Fruit fly (Drosophila melanogaster): ENCODE measurements around the gene CG31988.

Gene CG31988

dm6 chr2L:21197178-21197577 lies 5.4 kb downstream of the CG31988 start:
- TF ChIP-seq Sox14 (GFP tag; optimal IDR thresholded peaks at IDR 0.05), result peak; percentile 26
- TF ChIP-seq fd59A (GFP tag; optimal IDR thresholded peaks at IDR 0.05), result no peak
- TF ChIP-seq CG3919 (GFP tag; optimal IDR thresholded peaks at IDR 0.05), result peak; percentile 47
- TF ChIP-seq lz (GFP tag; optimal IDR thresholded peaks at IDR 0.05), result no peak
- peak; percentile 27 for TF ChIP-seq topi (GFP tag; optimal IDR thresholded peaks at IDR 0.05)
- peak; percentile 56 for TF ChIP-seq CG32006 (GFP tag; optimal IDR thresholded peaks at IDR 0.05)
- TF ChIP-seq Met (GFP tag; optimal IDR thresholded peaks at IDR 0.05), result peak; percentile 16
- no peak for TF ChIP-seq salr (GFP tag; optimal IDR thresholded peaks at IDR 0.05)
- no peak for TF ChIP-seq CG6808 (GFP tag; optimal IDR thresholded peaks at IDR 0.05)
- TF ChIP-seq Eip93F (GFP tag; optimal IDR thresholded peaks at IDR 0.05), result no peak
- no peak for TF ChIP-seq CG16779 (tag; optimal IDR thresholded peaks at IDR 0.05)
- TF ChIP-seq CG6854 (GFP tag; optimal IDR thresholded peaks at IDR 0.05), result no peak
- no peak for TF ChIP-seq CG8632 (GFP tag; optimal IDR thresholded peaks at IDR 0.05)
- peak; percentile 52 for TF ChIP-seq Hr4 (GFP tag; optimal IDR thresholded peaks at IDR 0.05)
- TF ChIP-seq vri (GFP tag; optimal IDR thresholded peaks at IDR 0.05), result no peak
- TF ChIP-seq Lpt (GFP tag; optimal IDR thresholded peaks at IDR 0.05), result peak; percentile 28
- peak; percentile 35 for TF ChIP-seq acj6 (GFP tag; optimal IDR thresholded peaks at IDR 0.05)
- no peak for TF ChIP-seq Blimp-1 (GFP tag; optimal IDR thresholded peaks at IDR 0.05)
- no peak for TF ChIP-seq dac (GFP tag; optimal IDR thresholded peaks at IDR 0.05)
- peak; percentile 67; the same call in 2 of the 3 replicates for TF ChIP-seq CG6163 (GFP tag; IDR thresholded peaks at IDR 0.05)
- no peak for TF ChIP-seq ss (GFP tag; optimal IDR thresholded peaks at IDR 0.05)
- TF ChIP-seq CG34406 (GFP tag; optimal IDR thresholded peaks at IDR 0.05), result no peak
- no peak for TF ChIP-seq Gug (GFP tag; IDR thresholded peaks at IDR 0.05)
- TF ChIP-seq dsx (GFP tag; optimal IDR thresholded peaks at IDR 0.05; ENCODE audit: poor library complexity, severe bottlenecking), result no peak
- no peak for TF ChIP-seq fd85E (GFP tag; optimal IDR thresholded peaks at IDR 0.05)
- no peak for TF ChIP-seq Hr39 (GFP tag; optimal IDR thresholded peaks at IDR 0.05)
- no peak for TF ChIP-seq Eip75B (GFP tag; optimal IDR thresholded peaks at IDR 0.05)
- peak; percentile 10 for TF ChIP-seq cyc (GFP tag; optimal IDR thresholded peaks at IDR 0.05)
- TF ChIP-seq svp (GFP tag), result peak; percentile 71
- TF ChIP-seq CG6792 (GFP tag; optimal IDR thresholded peaks at IDR 0.05), result no peak
- TF ChIP-seq CG11762 (GFP tag; optimal IDR thresholded peaks at IDR 0.05; ENCODE audit: insufficient read depth), result peak; percentile 38
- peak; percentile 61; the same call in 2 of the 3 replicates for TF ChIP-seq eg (GFP tag; IDR thresholded peaks at IDR 0.05)
- TF ChIP-seq CG7368 (GFP tag; optimal IDR thresholded peaks at IDR 0.05), result no peak
- peak; percentile 78 for TF ChIP-seq Eip78C (GFP tag)
- TF ChIP-seq CG3032 (tag; optimal IDR thresholded peaks at IDR 0.05), result no peak
- TF ChIP-seq pdm3 (GFP tag; optimal IDR thresholded peaks at IDR 0.05), result peak; percentile 21
- TF ChIP-seq CG8119 (GFP tag; IDR thresholded peaks at IDR 0.05), result 0 out of 3 replicates have a peak, but pooled peaks have one; percentile 43
- peak; percentile 29 for TF ChIP-seq Smox (GFP tag; optimal IDR thresholded peaks at IDR 0.05)
- no peak for TF ChIP-seq CG9139 (GFP tag; optimal IDR thresholded peaks at IDR 0.05)
- TF ChIP-seq OdsH (GFP tag; optimal IDR thresholded peaks at IDR 0.05), result peak; percentile 34
- TF ChIP-seq fkh (GFP tag; optimal IDR thresholded peaks at IDR 0.05), result no peak
- TF ChIP-seq CG15336 (GFP tag; IDR thresholded peaks at IDR 0.05), result peak; percentile 49
- TF ChIP-seq spab (GFP tag; optimal IDR thresholded peaks at IDR 0.05), result no peak
- TF ChIP-seq achi (GFP tag; optimal IDR thresholded peaks at IDR 0.05), result peak; percentile 35
- TF ChIP-seq CG11294 (GFP tag; IDR thresholded peaks at IDR 0.05), result 0 out of 2 replicates have a peak, but pooled peaks have one; percentile 10
- peak; percentile 36 for TF ChIP-seq CG6276 (GFP tag; optimal IDR thresholded peaks at IDR 0.05)
- TF ChIP-seq Sox15 (GFP tag; optimal IDR thresholded peaks at IDR 0.05), result no peak
- peak; percentile 3 for TF ChIP-seq CG31627 (GFP tag; optimal IDR thresholded peaks at IDR 0.05)
- no peak for TF ChIP-seq CG11902 (GFP tag; optimal IDR thresholded peaks at IDR 0.05)
- TF ChIP-seq CG4318 (GFP tag; optimal IDR thresholded peaks at IDR 0.05), result peak; percentile 23
- peak; percentile 17 for TF ChIP-seq Sox102F (GFP tag; optimal IDR thresholded peaks at IDR 0.05)
- TF ChIP-seq net (GFP tag; optimal IDR thresholded peaks at IDR 0.05), result peak; percentile 48
- peak; percentile 5 for TF ChIP-seq Ets21C (GFP tag; optimal IDR thresholded peaks at IDR 0.05)
